Worm (Caenorhabditis elegans): Measurements from ENCODE around the gene M01H9.3.

DNA sequence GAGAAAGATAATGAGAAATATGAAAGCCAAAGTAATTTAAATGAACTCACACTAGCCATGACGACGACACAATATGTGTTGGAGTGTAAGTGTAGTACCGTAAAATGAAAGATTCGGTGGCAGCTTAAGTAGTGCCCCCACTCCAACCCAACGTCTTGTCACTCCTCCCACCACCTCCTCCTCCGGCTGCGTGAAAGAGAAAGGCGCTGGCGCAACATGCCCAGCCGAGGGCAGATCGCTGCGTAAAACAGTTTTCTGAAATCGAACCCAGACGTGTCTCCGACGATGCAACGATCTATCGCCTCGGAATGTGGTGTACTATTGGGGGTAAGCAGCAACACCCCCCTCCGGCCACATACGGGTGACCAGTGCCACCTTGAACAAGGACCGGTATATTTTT is 40.2 kb upstream of the M01H9.3 start, which contains the start of gene ZK180.5:
- TF ChIP-seq jun-1 (tag; optimal IDR thresholded peaks at IDR 0.05) (no peak), nfya-1 (tag; optimal IDR thresholded peaks at IDR 0.05; ENCODE audit: insufficient read depth) (no peak), nhr-237 (tag; optimal IDR thresholded peaks at IDR 0.05) (no peak), fkh-10 (GFP tag; optimal IDR thresholded peaks at IDR 0.05) (no peak), hmg-11 (tag; optimal IDR thresholded peaks at IDR 0.05) (no peak), lin-39 (tag; optimal IDR thresholded peaks at IDR 0.05) (no peak), aly-2 (tag; optimal IDR thresholded peaks at IDR 0.05) (no peak), snpc-4 (tag; optimal IDR thresholded peaks at IDR 0.05) (no peak), fos-1 (tag; optimal IDR thresholded peaks at IDR 0.05) (no peak), elt-3 (tag; optimal IDR thresholded peaks at IDR 0.05) (no peak), ztf-11 (tag; optimal IDR thresholded peaks at IDR 0.05) (no peak), skn-1 (tag; optimal IDR thresholded peaks at IDR 0.05) (no peak), ceh-9 (tag; optimal IDR thresholded peaks at IDR 0.05) (no peak)

Data from whole organism, L3 larva.